Worm (Caenorhabditis elegans): Measurements from ENCODE around the gene B0554.2.

B0554.2 gene

ce11 chrV:457839-458238 is 23.8 kb downstream of the B0554.2 start:
- TF ChIP-seq bed-3 (GFP tag; optimal IDR thresholded peaks at IDR 0.05): no peak
- TF ChIP-seq lin-13 (tag; optimal IDR thresholded peaks at IDR 0.05): no peak
- TF ChIP-seq sem-2 (GFP tag; optimal IDR thresholded peaks at IDR 0.05): no peak
- TF ChIP-seq unc-62 (GFP tag; optimal IDR thresholded peaks at IDR 0.05): no peak
- TF ChIP-seq snpc-4 (tag; optimal IDR thresholded peaks at IDR 0.05): no peak
- TF ChIP-seq zip-8 (tag; optimal IDR thresholded peaks at IDR 0.05): no peak
- TF ChIP-seq flh-1 (GFP tag; optimal IDR thresholded peaks at IDR 0.05): no peak
- no peak for TF ChIP-seq nhr-2 (tag; optimal IDR thresholded peaks at IDR 0.05)
- TF ChIP-seq mls-2 (tag; optimal IDR thresholded peaks at IDR 0.05): no peak
- no peak for TF ChIP-seq ceh-43 (GFP tag; optimal IDR thresholded peaks at IDR 0.05)
- no peak for TF ChIP-seq ceh-83 (GFP tag; optimal IDR thresholded peaks at IDR 0.05)
- TF ChIP-seq cnd-1 (tag; optimal IDR thresholded peaks at IDR 0.05): no peak
- TF ChIP-seq elt-3 (tag; optimal IDR thresholded peaks at IDR 0.05): no peak
- no peak for TF ChIP-seq lin-32 (GFP tag; optimal IDR thresholded peaks at IDR 0.05)
- TF ChIP-seq sptf-1 (tag; optimal IDR thresholded peaks at IDR 0.05): no peak
- no peak for TF ChIP-seq drap-1 (GFP tag; optimal IDR thresholded peaks at IDR 0.05)
- no peak for TF ChIP-seq elt-1 (tag; optimal IDR thresholded peaks at IDR 0.05; ENCODE audit: borderline replicate concordance, insufficient read depth)

ce11 chrV:459464-459863 is 25.5 kb downstream of the B0554.2 start, which contains the start of gene nhr-203:
Gene nhr-203, plus strand, starts transcription at chrV:459795.
- TF ChIP-seq ztf-11 (tag; optimal IDR thresholded peaks at IDR 0.05): no peak
- no peak for TF ChIP-seq pha-4 (tag; optimal IDR thresholded peaks at IDR 0.05)
- no peak for TF ChIP-seq mep-1 (tag; optimal IDR thresholded peaks at IDR 0.05)
- TF ChIP-seq mab-5 (tag; optimal IDR thresholded peaks at IDR 0.05): no peak
- no peak for TF ChIP-seq lin-13 (tag; optimal IDR thresholded peaks at IDR 0.05)
- TF ChIP-seq unc-39 (tag; optimal IDR thresholded peaks at IDR 0.05): no peak
- TF ChIP-seq snpc-4 (tag; optimal IDR thresholded peaks at IDR 0.05): no peak
- no peak for TF ChIP-seq sptf-1 (tag; optimal IDR thresholded peaks at IDR 0.05)
- no peak for TF ChIP-seq mls-2 (tag; optimal IDR thresholded peaks at IDR 0.05)
- TF ChIP-seq lin-32 (GFP tag; optimal IDR thresholded peaks at IDR 0.05): no peak
- TF ChIP-seq nhr-76 (tag; optimal IDR thresholded peaks at IDR 0.05): no peak
- no peak for TF ChIP-seq lsy-2 (tag; optimal IDR thresholded peaks at IDR 0.05)
- TF ChIP-seq unc-120 (tag; optimal IDR thresholded peaks at IDR 0.05; ENCODE audit: poor library complexity, severe bottlenecking): no peak
- no peak for TF ChIP-seq zip-8 (tag; optimal IDR thresholded peaks at IDR 0.05)

ce11 chrV:462263-462662 is 28.3 kb downstream of the B0554.2 start, which contains the start of gene nhr-202:
Gene nhr-202, plus strand, starts transcription at chrV:462588.
- no peak for TF ChIP-seq tbx-8 (GFP tag; optimal IDR thresholded peaks at IDR 0.05)

ce11 chrV:464800-465199 is 30.8 kb downstream of the B0554.2 start, which contains the start of gene nhr-201:
Gene nhr-201, plus strand, starts transcription at chrV:464828.
- TF ChIP-seq elt-1 (tag; optimal IDR thresholded peaks at IDR 0.05; ENCODE audit: borderline replicate concordance, insufficient read depth) (no peak), sptf-1 (tag; optimal IDR thresholded peaks at IDR 0.05) (no peak), hlh-1 (tag; optimal IDR thresholded peaks at IDR 0.05) (no peak), pha-4 (tag; optimal IDR thresholded peaks at IDR 0.05) (no peak), ceh-43 (GFP tag; optimal IDR thresholded peaks at IDR 0.05) (no peak), lin-32 (GFP tag; optimal IDR thresholded peaks at IDR 0.05) (no peak), unc-62 (GFP tag; optimal IDR thresholded peaks at IDR 0.05) (no peak), nhr-28 (tag; optimal IDR thresholded peaks at IDR 0.05) (no peak), ceh-83 (GFP tag; optimal IDR thresholded peaks at IDR 0.05) (no peak), lsy-2 (tag; optimal IDR thresholded peaks at IDR 0.05) (no peak), snpc-4 (tag; optimal IDR thresholded peaks at IDR 0.05) (no peak), M03D4.4 (tag; optimal IDR thresholded peaks at IDR 0.05) (no peak)

- TF ChIP-seq ceh-39 (tag; optimal IDR thresholded peaks at IDR 0.05) (no peak), ztf-11 (tag; optimal IDR thresholded peaks at IDR 0.05) (no peak), pha-4 (tag; optimal IDR thresholded peaks at IDR 0.05) (no peak), unc-39 (tag; optimal IDR thresholded peaks at IDR 0.05) (no peak), unc-62 (GFP tag; optimal IDR thresholded peaks at IDR 0.05) (no peak), flh-1 (GFP tag; optimal IDR thresholded peaks at IDR 0.05) (no peak), nhr-28 (tag; optimal IDR thresholded peaks at IDR 0.05) (no peak), bed-3 (GFP tag; optimal IDR thresholded peaks at IDR 0.05) (no peak), hlh-1 (tag; optimal IDR thresholded peaks at IDR 0.05) (no peak), lin-13 (tag; optimal IDR thresholded peaks at IDR 0.05) (no peak), lsy-2 (tag; optimal IDR thresholded peaks at IDR 0.05) (no peak), ceh-83 (GFP tag; optimal IDR thresholded peaks at IDR 0.05) (no peak), blmp-1 (tag; optimal IDR thresholded peaks at IDR 0.05) (no peak), elt-3 (tag; optimal IDR thresholded peaks at IDR 0.05) (no peak), lin-32 (GFP tag; optimal IDR thresholded peaks at IDR 0.05) (no peak)
These were observed 31.4 kb downstream of the B0554.2 start for ce11 chrV:465355-465754.

Measured in whole organism, mixed stage, embryonic.